Worm (Caenorhabditis elegans): ENCODE results near the gene C45H4.18.

DNA sequence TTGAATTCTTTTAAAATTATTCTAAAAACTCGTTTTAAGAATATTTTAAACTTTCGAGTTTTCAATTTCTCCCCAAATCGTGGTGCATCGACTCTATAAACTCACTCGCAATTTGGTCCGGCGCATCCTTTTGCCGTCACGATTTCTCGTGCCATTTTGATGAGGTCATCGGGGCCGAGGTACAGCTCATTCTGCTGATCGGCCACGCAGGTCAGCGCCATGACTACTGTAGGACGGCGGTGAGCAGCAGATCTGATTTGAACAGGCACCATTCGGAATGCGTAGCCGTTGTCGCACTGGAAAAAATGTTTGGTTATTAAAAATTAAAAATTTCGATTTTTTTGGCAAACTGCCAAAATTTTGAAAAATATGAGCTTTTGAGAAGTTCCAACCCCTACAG is 42.7 kb upstream of the C45H4.18 start:
- TF ChIP-seq vab-15 (tag; optimal IDR thresholded peaks at IDR 0.05) (no peak), nhr-12 (tag; optimal IDR thresholded peaks at IDR 0.05) (no peak), lin-14 (GFP tag; optimal IDR thresholded peaks at IDR 0.05) (no peak), zip-4 (GFP tag; optimal IDR thresholded peaks at IDR 0.05) (no peak), pag-3 (tag; optimal IDR thresholded peaks at IDR 0.05; ENCODE audit: borderline replicate concordance, insufficient read depth) (no peak), egl-27 (tag; optimal IDR thresholded peaks at IDR 0.05) (no peak), nhr-84 (tag; optimal IDR thresholded peaks at IDR 0.05) (no peak), isw-1 (GFP tag; IDR thresholded peaks at IDR 0.05) (no peak), ztf-11 (tag; optimal IDR thresholded peaks at IDR 0.05) (no peak), lin-15B (tag; optimal IDR thresholded peaks at IDR 0.05) (no peak), elt-2 (tag; optimal IDR thresholded peaks at IDR 0.05) (no peak), nhr-76 (tag; optimal IDR thresholded peaks at IDR 0.05) (no peak)
